Fruit fly (Drosophila melanogaster) whole organism, embryonic: ENCODE measurements around the gene CG31957.
A peak's percentile ranks its signal among the peaks of the same experiment; 100 is the strongest.

Source experiments
- CG10209 ChIP-seq: fragments of 200-800 bp; sonication (Bioruptor generic); optimal IDR thresholded peaks from 3 replicates; lab custom pipeline; 2017; ENCODE audit warnings: missing biosample characterization, mild to moderate bottlenecking, missing genetic modification characterization, missing genetic modification reagents
- CG12744 ChIP-seq: fragments of 200-800 bp; sonication (Bioruptor generic); optimal IDR thresholded peaks from 2 replicates; lab custom pipeline; 2016; ENCODE audit warnings: missing biosample characterization, missing genetic modification characterization
- CG14050 ChIP-seq: fragments of 200-800 bp; sonication (Bioruptor generic); IDR thresholded peaks from 3 replicates; pipeline ENCODE4 v1.3.6; 2022; ENCODE audit warnings: missing biosample characterization, missing genetic modification characterization
- CG15479 ChIP-seq: fragments of 200-800 bp; sonication (Bioruptor generic); optimal IDR thresholded peaks from 3 replicates; lab custom pipeline; 2019; ENCODE audit warnings: missing biosample characterization, mild to moderate bottlenecking, missing genetic modification characterization, moderate library complexity
- CG1603 ChIP-seq: fragments of 200-800 bp; sonication (Bioruptor generic); optimal IDR thresholded peaks from 2 replicates; lab custom pipeline; 2019; ENCODE audit warnings: missing biosample characterization, mild to moderate bottlenecking, missing genetic modification characterization, moderate library complexity
- CG17802 ChIP-seq: fragments of 200-800 bp; sonication (Bioruptor generic); optimal IDR thresholded peaks from 2 replicates; lab custom pipeline; 2018; ENCODE audit warnings: missing biosample characterization, mild to moderate bottlenecking, missing genetic modification characterization, moderate library complexity
- CG17829 ChIP-seq: fragments of 200-800 bp; optimal IDR thresholded peaks from 2 replicates; lab custom pipeline; 2019; ENCODE audit warnings: missing biosample characterization, mild to moderate bottlenecking, missing genetic modification characterization, moderate library complexity
- CG2199 ChIP-seq: fragments of 200-800 bp; sonication (Bioruptor generic); IDR thresholded peaks from 3 replicates; pipeline ENCODE4 v1.3.6; 2022; ENCODE audit warnings: missing biosample characterization, missing genetic modification characterization
- CG30431 ChIP-seq: fragments of 200-800 bp; sonication (Bioruptor generic); optimal IDR thresholded peaks from 2 replicates; lab custom pipeline; 2017; ENCODE audit warnings: missing biosample characterization, missing genetic modification characterization
- CG4730 ChIP-seq: fragments of 200-800 bp; sonication (Bioruptor generic); IDR thresholded peaks from 2 replicates; pipeline ENCODE4 v1.3.6; 2022; ENCODE audit warnings: missing biosample characterization, missing genetic modification characterization
- CG4820 ChIP-seq: fragments of 200-800 bp; sonication (Bioruptor generic); optimal IDR thresholded peaks from 3 replicates; lab custom pipeline; 2016; ENCODE audit warnings: missing biosample characterization, missing genetic modification characterization
- CG7786 ChIP-seq: fragments of 200-800 bp; sonication (Bioruptor generic); optimal IDR thresholded peaks from 2 replicates; lab custom pipeline; 2016; ENCODE audit warnings: missing biosample characterization, missing genetic modification characterization
- CG9727 ChIP-seq: fragments of 200-800 bp; sonication (Bioruptor generic); optimal IDR thresholded peaks from 3 replicates; lab custom pipeline; 2017; ENCODE audit warnings: missing biosample characterization, mild to moderate bottlenecking, missing genetic modification characterization
- Fer3 ChIP-seq: fragments of 200-800 bp; sonication (Bioruptor generic); optimal IDR thresholded peaks from 2 replicates; lab custom pipeline; 2018; ENCODE audit warnings: missing biosample characterization, mild to moderate bottlenecking, missing genetic modification characterization, moderate library complexity
- HmgZ ChIP-seq: fragments of 200-800 bp; sonication (Bioruptor generic); optimal IDR thresholded peaks from 2 replicates; lab custom pipeline; 2018; ENCODE audit warnings: missing biosample characterization, mild to moderate bottlenecking, missing genetic modification characterization
- Hsf ChIP-seq: fragments of 200-800 bp; sonication (Bioruptor generic); optimal IDR thresholded peaks from 3 replicates; lab custom pipeline; 2016; ENCODE audit warnings: missing biosample characterization, missing genetic modification characterization
- Med ChIP-seq: fragments of 200-800 bp; sonication (Bioruptor generic); peaks from one replicate; lab custom pipeline; 2016; ENCODE audit warnings: missing biosample characterization, missing genetic modification characterization, mild to moderate bottlenecking, inconsistent platforms, moderate library complexity
- Oli ChIP-seq: fragments of 200-800 bp; sonication (Bioruptor generic); optimal IDR thresholded peaks from 2 replicates; lab custom pipeline; 2018; ENCODE audit warnings: missing biosample characterization, mild to moderate bottlenecking, missing genetic modification characterization, moderate library complexity
- Side ChIP-seq: fragments of 200-800 bp; sonication (Bioruptor generic); optimal IDR thresholded peaks from 2 replicates; lab custom pipeline; 2016; ENCODE audit warnings: missing biosample characterization, missing genetic modification characterization
- Sin3A ChIP-seq: fragments of >200 bp; optimal IDR thresholded peaks from 2 replicates; lab custom pipeline; 2018
- Six4 ChIP-seq: fragments of 200-800 bp; sonication (Bioruptor generic); optimal IDR thresholded peaks from 2 replicates; lab custom pipeline; 2016; ENCODE audit warnings: missing biosample characterization, missing genetic modification characterization
- Stat92E ChIP-seq, 3 experiments: fragments of >200 bp in 2 of 3; fragments of 200-800 bp in 1 of 3; sonication (Bioruptor generic) in 1 of 3; optimal IDR thresholded peaks; 2 replicates each; lab custom pipeline; 2017 to 2019; ENCODE audit warnings: missing biosample characterization in 3 of 3, missing genetic modification characterization in 3 of 3, mild to moderate bottlenecking in 1 of 3, moderate library complexity in 1 of 3
- TFAM ChIP-seq: fragments of 200-800 bp; sonication (Bioruptor generic); optimal IDR thresholded peaks from 2 replicates; lab custom pipeline; 2017; ENCODE audit warnings: missing biosample characterization, missing genetic modification characterization, inconsistent platforms
- bcd ChIP-seq: fragments of 200-800 bp; sonication (Bioruptor generic); optimal IDR thresholded peaks from 2 replicates; lab custom pipeline; 2017; ENCODE audit warnings: missing biosample characterization, mild to moderate bottlenecking, missing genetic modification characterization
- bowl ChIP-seq: fragments of 200-800 bp; sonication (Bioruptor generic); IDR thresholded peaks from 2 replicates; pipeline ENCODE4 v1.3.6; 2022; ENCODE audit warnings: missing biosample characterization, missing genetic modification characterization
- bsh ChIP-seq, 2 experiments: fragments of 200-800 bp; sonication (Bioruptor generic); optimal IDR thresholded peaks; 2 replicates each; lab custom pipeline; 2017 to 2018; ENCODE audit warnings: mild to moderate bottlenecking in 2 of 2, missing biosample characterization in 2 of 2, missing genetic modification characterization in 2 of 2, moderate library complexity in 1 of 2
- dimm ChIP-seq: fragments of 200-800 bp; sonication (Bioruptor generic); IDR thresholded peaks from 2 replicates; pipeline ENCODE4 v1.3.6; 2022; ENCODE audit warnings: missing biosample characterization, missing genetic modification characterization
- dmrt11E ChIP-seq: fragments of 200-800 bp; sonication (Bioruptor generic); optimal IDR thresholded peaks from 3 replicates; lab custom pipeline; 2018; ENCODE audit warnings: missing biosample characterization, mild to moderate bottlenecking, missing genetic modification characterization, moderate library complexity
- dmrt99B ChIP-seq: fragments of 200-800 bp; sonication (Bioruptor generic); optimal IDR thresholded peaks from 2 replicates; lab custom pipeline; 2018; ENCODE audit warnings: missing biosample characterization, mild to moderate bottlenecking, missing genetic modification characterization, moderate library complexity
- jing ChIP-seq: fragments of 200-800 bp; sonication (Bioruptor generic); optimal IDR thresholded peaks from 2 replicates; lab custom pipeline; 2018; ENCODE audit warnings: missing biosample characterization, mild to moderate bottlenecking, missing genetic modification characterization
- jumu ChIP-seq: fragments of 200-800 bp; sonication (Bioruptor generic); optimal IDR thresholded peaks from 3 replicates; lab custom pipeline; 2016; ENCODE audit warnings: missing biosample characterization, missing genetic modification characterization
- kay ChIP-seq: fragments of 200-800 bp; sonication (Bioruptor generic); optimal IDR thresholded peaks from 2 replicates; lab custom pipeline; 2016; ENCODE audit warnings: missing biosample characterization, missing genetic modification characterization
- lilli ChIP-seq: fragments of 200-800 bp; sonication (Bioruptor generic); optimal IDR thresholded peaks from 3 replicates; lab custom pipeline; 2016; ENCODE audit warnings: missing biosample characterization, missing genetic modification characterization
- lmd ChIP-seq: fragments of 200-800 bp; sonication (Bioruptor generic); IDR thresholded peaks from 2 replicates; pipeline ENCODE4 v1.3.6; 2022; ENCODE audit warnings: missing biosample characterization, missing genetic modification characterization
- lola ChIP-seq, 3 experiments: fragments of >200 bp in 2 of 3; fragments of 200-800 bp in 1 of 3; sonication (Bioruptor generic) in 1 of 3; optimal IDR thresholded peaks; 2 replicates each; lab custom pipeline; 2017 to 2019; ENCODE audit warnings: missing biosample characterization in 3 of 3, missing genetic modification characterization in 3 of 3, mild to moderate bottlenecking in 1 of 3, moderate library complexity in 1 of 3
- lov ChIP-seq, 2 experiments: fragments of 200-800 bp in 1 of 2; fragments of >200 bp in 1 of 2; sonication (Bioruptor generic) in 1 of 2; IDR thresholded peaks in 1 of 2; optimal IDR thresholded peaks in 1 of 2; 2 replicates in 1 of 2; 3 replicates in 1 of 2; pipeline versions ENCODE4 v1.3.6 to Lab custom; 2017 to 2022; ENCODE audit warnings: missing biosample characterization in 1 of 2, missing genetic modification characterization in 1 of 2
- pan ChIP-seq, 4 experiments: fragments of >200 bp in 3 of 4; fragments of 200-800 bp in 1 of 4; sonication (Bioruptor generic) in 1 of 4; optimal IDR thresholded peaks in 3 of 4; IDR thresholded peaks in 1 of 4; 2 replicates each; pipeline versions ENCODE4 v1.3.6 to Lab custom; 2017 to 2022; ENCODE audit warnings: missing biosample characterization in 2 of 4, missing genetic modification characterization in 2 of 4, mixed read lengths in 1 of 4
- pzg ChIP-seq: fragments of 200-800 bp; sonication (Bioruptor generic); optimal IDR thresholded peaks from 3 replicates; lab custom pipeline; 2018; ENCODE audit warnings: missing biosample characterization, mild to moderate bottlenecking, missing genetic modification characterization, moderate library complexity
- run ChIP-seq: fragments of 200-800 bp; sonication (Bioruptor generic); optimal IDR thresholded peaks from 3 replicates; lab custom pipeline; 2018; ENCODE audit warnings: missing biosample characterization, mild to moderate bottlenecking, missing genetic modification characterization
- sc ChIP-seq, 3 experiments: fragments of >200 bp in 2 of 3; fragments of 200-800 bp in 1 of 3; sonication (Bioruptor generic) in 1 of 3; optimal IDR thresholded peaks; 2 replicates in 2 of 3; 3 replicates in 1 of 3; lab custom pipeline; 2017; ENCODE audit warnings: mild to moderate bottlenecking in 1 of 3, missing biosample characterization in 1 of 3, missing genetic modification characterization in 1 of 3, missing genetic modification reagents in 1 of 3
- schlank ChIP-seq: fragments of 200-800 bp; sonication (Bioruptor generic); optimal IDR thresholded peaks from 2 replicates; lab custom pipeline; 2018; ENCODE audit warnings: missing biosample characterization, mild to moderate bottlenecking, missing genetic modification characterization
- sens ChIP-seq: fragments of 200-800 bp; sonication (Bioruptor generic); peaks from one replicate; lab custom pipeline; 2016; ENCODE audit warnings: missing biosample characterization, missing genetic modification characterization
- sisA ChIP-seq: fragments of 200-800 bp; sonication (Bioruptor generic); IDR thresholded peaks from 2 replicates; pipeline ENCODE4 v1.3.6; 2022; ENCODE audit warnings: missing biosample characterization, missing genetic modification characterization
- slp2 ChIP-seq: fragments of 200-800 bp; sonication (Bioruptor generic); optimal IDR thresholded peaks from 2 replicates; lab custom pipeline; 2016; ENCODE audit warnings: missing biosample characterization, missing genetic modification characterization
- ttk ChIP-seq: fragments of 200-800 bp; sonication (Bioruptor generic); IDR thresholded peaks from 2 replicates; pipeline ENCODE4 v2.1.2; 2022; ENCODE audit warnings: missing biosample characterization, missing genetic modification characterization
- yki ChIP-seq: fragments of >200 bp; optimal IDR thresholded peaks from 3 replicates; lab custom pipeline; 2018
- zen ChIP-seq: fragments of 200-800 bp; sonication (Bioruptor generic); optimal IDR thresholded peaks from 3 replicates; lab custom pipeline; 2018; ENCODE audit warnings: missing biosample characterization, mild to moderate bottlenecking, missing genetic modification characterization, moderate library complexity

Gene CG31957

dm6 chr2L:3844135-3844534 is 28.1 kb downstream of the CG31957 start (continued):
- peak in 1 of 2 experiments; percentile 51 for TF ChIP-seq bsh (GFP tag; optimal IDR thresholded peaks at IDR 0.05; lab: Kevin White, UChicago)
- no peak for TF ChIP-seq CG17829
- TF ChIP-seq dmrt11E (tag; lab: Kevin White, UChicago): peak; percentile 52
- TF ChIP-seq Oli (tag; lab: Kevin White, UChicago): peak; percentile 0
- 0 out of 2 replicates have a peak, but pooled peaks have one; percentile 15 for TF ChIP-seq lmd (GFP tag; lab: Robert Waterston, UW)
- no peak for TF ChIP-seq CG12744 (GFP tag; lab: Kevin White, UChicago)
- TF ChIP-seq Six4 (GFP tag; lab: Kevin White, UChicago): no peak
- TF ChIP-seq lola (GFP tag; optimal IDR thresholded peaks at IDR 0.05; lab: Kevin White, UChicago): peak in 1 of 3 experiments; percentile 0

- no peak for TF ChIP-seq lov (optimal IDR thresholded peaks at IDR 0.05; lab: Kevin White, UChicago)
- peak; percentile 71; the same call in 1 of the 3 replicates for TF ChIP-seq lov (GFP tag; IDR thresholded peaks at IDR 0.05; lab: Robert Waterston, UW)
- no peak for TF ChIP-seq bcd (GFP tag; lab: Kevin White, UChicago)
- peak; percentile 55 for TF ChIP-seq CG9727 (GFP tag; lab: Kevin White, UChicago)
- TF ChIP-seq schlank: no peak
- TF ChIP-seq yki (lab: Kevin White, UChicago): no peak
- TF ChIP-seq slp2: peak; percentile 42
- TF ChIP-seq CG17802 (tag; lab: Kevin White, UChicago): peak; percentile 15
- TF ChIP-seq run: no peak
- peak; percentile 47 for TF ChIP-seq dmrt99B
- TF ChIP-seq Sin3A (lab: Kevin White, UChicago): no peak
- TF ChIP-seq HmgZ (tag; lab: Kevin White, UChicago): no peak
- TF ChIP-seq CG30431: peak; percentile 32
- TF ChIP-seq sisA (GFP tag; lab: Robert Waterston, UW): peak; percentile 52
- TF ChIP-seq bowl: no peak
- TF ChIP-seq lilli (GFP tag; lab: Kevin White, UChicago): peak; percentile 5
- TF ChIP-seq CG15479: no peak
- TF ChIP-seq ttk: 0 out of 2 replicates have a peak, but pooled peaks have one; percentile 17
- TF ChIP-seq CG14050 (GFP tag; lab: Robert Waterston, UW): no peak
- TF ChIP-seq Med: peak; percentile 67
- no peak for TF ChIP-seq Stat92E (GFP tag; optimal IDR thresholded peaks at IDR 0.05; lab: Kevin White, UChicago)
- TF ChIP-seq dimm (GFP tag; lab: Robert Waterston, UW): no peak
- TF ChIP-seq jumu (GFP tag; lab: Kevin White, UChicago): no peak
- TF ChIP-seq kay (GFP tag; lab: Kevin White, UChicago): no peak
- peak; percentile 51 for TF ChIP-seq zen (tag; lab: Kevin White, UChicago)
- no peak for TF ChIP-seq pan (optimal IDR thresholded peaks at IDR 0.05; lab: Kevin White, UChicago)
- TF ChIP-seq pan (GFP tag; optimal IDR thresholded peaks at IDR 0.05 in 1 of 2, IDR thresholded peaks at IDR 0.05 in 1 of 2): peak in 1 of 2 experiments; percentile 38
- TF ChIP-seq CG17829: peak; percentile 45
- TF ChIP-seq Oli (tag; lab: Kevin White, UChicago): peak; percentile 52
- TF ChIP-seq Hsf (GFP tag; lab: Kevin White, UChicago): peak; percentile 32
- TF ChIP-seq jing (GFP tag; lab: Kevin White, UChicago): peak; percentile 9
- peak; percentile 33 for TF ChIP-seq CG4820 (GFP tag; lab: Kevin White, UChicago)
- no peak for TF ChIP-seq TFAM (GFP tag; lab: Kevin White, UChicago)
- no peak for TF ChIP-seq Fer3
- 0 out of 2 replicates have a peak, but pooled peaks have one; percentile 35 for TF ChIP-seq CG4730 (GFP tag; lab: Robert Waterston, UW)
- TF ChIP-seq CG7786: no peak
- no peak for TF ChIP-seq sc (optimal IDR thresholded peaks at IDR 0.05; lab: Kevin White, UChicago)
- TF ChIP-seq sc (GFP tag; optimal IDR thresholded peaks at IDR 0.05; lab: Kevin White, UChicago): peak; percentile 5
- TF ChIP-seq sens (GFP tag; lab: Kevin White, UChicago): peak; percentile 93
- TF ChIP-seq CG1603 (tag; lab: Kevin White, UChicago): peak; percentile 72
- 0 out of 3 replicates have a peak, but pooled peaks have one; percentile 34 for TF ChIP-seq CG2199 (GFP tag; lab: Robert Waterston, UW)
- no peak for TF ChIP-seq pzg (GFP tag; lab: Kevin White, UChicago)
- peak; percentile 8 for TF ChIP-seq CG10209 (GFP tag; lab: Kevin White, UChicago)
- TF ChIP-seq Side (GFP tag; lab: Kevin White, UChicago): no peak
Measured at dm6 chr2L:3840975-3841374, 31.3 kb downstream of the CG31957 start.
